Worm (Caenorhabditis elegans) whole organism, L3 larva: Measurements from ENCODE around the gene nhr-137.

Experiments
- ZK546.5 ChIP-seq: sonication (generic microtip); optimal IDR thresholded peaks from 2 replicates; lab custom pipeline; 2017; ENCODE audit warnings: missing biosample characterization, missing genetic modification characterization
- nhr-76 ChIP-seq: fragments of 150-350 bp; sonication (generic microtip); optimal IDR thresholded peaks from 5 replicates; lab custom pipeline; 2014; ENCODE audit warnings: missing biosample characterization, missing genetic modification characterization
- snpc-4 ChIP-seq: fragments of 150-350 bp; optimal IDR thresholded peaks from 2 replicates; lab custom pipeline; 2014; ENCODE audit warnings: missing biosample characterization, missing genetic modification characterization
- tbx-2 ChIP-seq: sonication (generic microtip); optimal IDR thresholded peaks from 2 replicates; lab custom pipeline; 2016; ENCODE audit warnings: mild to moderate bottlenecking, missing genetic modification characterization, missing compliant biosample characterization
- zag-1 ChIP-seq: fragments of 150-350 bp; optimal IDR thresholded peaks from 2 replicates; lab custom pipeline; 2014; ENCODE audit warnings: missing biosample characterization, missing genetic modification characterization

DNA sequence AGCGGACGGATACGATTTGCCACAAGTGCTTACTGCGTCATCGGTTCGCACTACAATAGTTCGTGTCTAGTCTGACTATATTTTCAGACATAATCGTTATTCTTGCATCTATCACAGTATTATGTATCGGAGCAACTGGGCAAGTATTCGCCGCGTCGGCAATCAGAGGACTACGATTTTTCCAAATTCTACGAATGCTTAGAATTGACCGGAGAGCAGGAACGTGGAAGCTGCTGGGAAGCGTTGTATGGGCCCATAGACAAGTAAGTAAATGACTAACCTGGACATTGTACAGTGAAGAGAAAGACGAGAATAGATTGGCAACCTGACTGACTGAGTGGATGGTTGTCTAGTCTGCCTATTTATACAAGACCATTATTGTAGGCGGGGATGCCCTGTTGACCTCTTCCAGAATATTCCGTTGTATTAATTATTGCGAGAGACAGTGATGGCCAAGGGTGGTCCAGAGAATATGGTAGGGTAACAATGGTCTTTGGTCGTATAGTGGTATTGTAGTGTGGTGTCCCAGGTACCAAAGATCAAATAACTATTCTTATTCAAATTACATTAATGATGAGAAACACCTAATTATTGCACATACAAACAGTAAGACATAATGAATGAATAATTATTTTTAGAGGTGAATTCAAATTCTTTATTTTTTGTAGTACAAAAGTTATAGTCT is 46.1 kb downstream of the nhr-137 start, which contains the start of gene clec-266:
- TF ChIP-seq snpc-4 (tag; lab: Kevin White, UChicago) (no peak), nhr-76 (tag; lab: Kevin White, UChicago) (no peak), ZK546.5 (no peak), zag-1 (no peak), tbx-2 (tag; lab: Kevin White, UChicago) (no peak)
